Worm (Caenorhabditis elegans) whole organism, young adult: Measurements from ENCODE around the gene svh-11.

Experiments
- F57A8.1 ChIP-seq: fragments of 200-800 bp; sonication (Bioruptor generic); optimal IDR thresholded peaks from 2 replicates; lab custom pipeline; 2018; ENCODE audit warnings: mild to moderate bottlenecking, missing genetic modification characterization, moderate library complexity, missing compliant biosample characterization
- aptf-2 ChIP-seq: fragments of 200-800 bp; sonication (Bioruptor generic); conservative IDR thresholded peaks from 2 replicates; pipeline ENCODE4 v1.3.6; 2022; ENCODE audit warnings: missing genetic modification reagents, missing genetic modification characterization, missing compliant biosample characterization
- dox-1 ChIP-seq: fragments of 200-800 bp; sonication (Bioruptor generic); IDR thresholded peaks from 2 replicates; pipeline ENCODE4 v1.3.6; 2022; ENCODE audit warnings: missing genetic modification reagents, missing genetic modification characterization, missing compliant biosample characterization
- hmg-1.2 ChIP-seq: fragments of 200-800 bp; sonication (Bioruptor generic); IDR thresholded peaks from 2 replicates; pipeline ENCODE4 v1.3.6; 2022; ENCODE audit warnings: missing genetic modification reagents, missing genetic modification characterization, missing compliant biosample characterization
- nfya-1 ChIP-seq: sonication (generic microtip); optimal IDR thresholded peaks from 2 replicates; lab custom pipeline; 2017; ENCODE audit warnings: antibody characterized with exemption, missing compliant biosample characterization, missing genetic modification characterization, borderline replicate concordance; ENCODE audit not compliant: insufficient read depth
- sea-2 ChIP-seq: fragments of 200-800 bp; sonication (Bioruptor generic); IDR thresholded peaks from 2 replicates; pipeline ENCODE4 v1.3.6; 2022; ENCODE audit warnings: missing genetic modification characterization, missing compliant biosample characterization
- tlf-1 ChIP-seq: fragments of 200-800 bp; sonication (Bioruptor generic); optimal IDR thresholded peaks from 2 replicates; lab custom pipeline; 2018; ENCODE audit warnings: mild to moderate bottlenecking, missing genetic modification characterization, missing compliant biosample characterization

- TF ChIP-seq F57A8.1 (no peak), dox-1 (GFP tag; lab: Robert Waterston, UW) (no peak), tlf-1 (GFP tag; lab: Kevin White, UChicago) (no peak), hmg-1.2 (GFP tag; lab: Robert Waterston, UW) (no peak), nfya-1 (no peak), aptf-2 (GFP tag; lab: Robert Waterston, UW) (no peak), sea-2 (GFP tag; lab: Robert Waterston, UW) (no peak)
Measured at ce11 chrV:2251774-2252173, 44.9 kb downstream of the svh-11 start.
